Fruit fly (Drosophila melanogaster) whole organism, pupa: ENCODE results near the gene CG43181.
A peak's percentile ranks its signal among the peaks of the same experiment; 100 is the strongest.

Source experiments
- CG10348 ChIP-seq: fragments of 200-800 bp; sonication (Bioruptor generic); IDR thresholded peaks from 2 replicates; pipeline ENCODE4 v1.3.6; 2022; ENCODE audit warnings: missing biosample characterization, missing genetic modification characterization
- CG12605 ChIP-seq: fragments of 200-800 bp; sonication (Bioruptor generic); IDR thresholded peaks from 2 replicates; pipeline ENCODE4 v1.3.6; 2022; ENCODE audit warnings: missing biosample characterization, missing genetic modification characterization
- CG13204 ChIP-seq: fragments of 200-800 bp; sonication (Bioruptor generic); optimal IDR thresholded peaks from 2 replicates; lab custom pipeline; 2018; ENCODE audit warnings: missing biosample characterization, mild to moderate bottlenecking, missing genetic modification characterization, moderate library complexity
- CG14655 ChIP-seq: fragments of 200-800 bp; sonication (Bioruptor generic); optimal IDR thresholded peaks from 3 replicates; lab custom pipeline; 2017; ENCODE audit warnings: mild to moderate bottlenecking, missing biosample characterization, missing genetic modification reagents, missing genetic modification characterization
- CG15710 ChIP-seq: fragments of 200-800 bp; sonication (Bioruptor generic); optimal IDR thresholded peaks from 2 replicates; lab custom pipeline; 2018; ENCODE audit warnings: missing biosample characterization, mild to moderate bottlenecking, missing genetic modification characterization, moderate library complexity
- CG17806 ChIP-seq: fragments of 200-800 bp; sonication (Bioruptor generic); optimal IDR thresholded peaks from 2 replicates; lab custom pipeline; 2018; ENCODE audit warnings: missing biosample characterization, mild to moderate bottlenecking, missing genetic modification characterization, moderate library complexity
- CG32121 ChIP-seq: fragments of 200-800 bp; sonication (Bioruptor generic); IDR thresholded peaks from 2 replicates; pipeline ENCODE4 v1.3.6; 2022; ENCODE audit warnings: missing biosample characterization, missing genetic modification characterization
- CG34367 ChIP-seq: fragments of 200-800 bp; sonication (Bioruptor generic); optimal IDR thresholded peaks from 2 replicates; lab custom pipeline; 2018; ENCODE audit warnings: missing biosample characterization, mild to moderate bottlenecking, missing genetic modification characterization
- CG4496 ChIP-seq: fragments of 200-800 bp; sonication (Bioruptor generic); IDR thresholded peaks from 3 replicates; pipeline ENCODE4 v1.3.6; 2022; ENCODE audit warnings: missing biosample characterization, missing genetic modification characterization
- CG8159 ChIP-seq: fragments of 200-800 bp; sonication (Bioruptor generic); optimal IDR thresholded peaks from 3 replicates; lab custom pipeline; 2018; ENCODE audit warnings: missing biosample characterization, mild to moderate bottlenecking, missing genetic modification characterization, moderate library complexity
- CG8301 ChIP-seq: fragments of 200-800 bp; sonication (Bioruptor generic); optimal IDR thresholded peaks from 2 replicates; lab custom pipeline; 2018; ENCODE audit warnings: missing biosample characterization, mild to moderate bottlenecking, missing genetic modification characterization
- CG9948 ChIP-seq: fragments of 200-800 bp; sonication (Bioruptor generic); optimal IDR thresholded peaks from 2 replicates; lab custom pipeline; 2018; ENCODE audit warnings: missing biosample characterization, mild to moderate bottlenecking, missing genetic modification characterization, moderate library complexity
- D1 ChIP-seq: fragments of 200-800 bp; sonication (Bioruptor generic); optimal IDR thresholded peaks from 2 replicates; lab custom pipeline; 2018; ENCODE audit warnings: missing biosample characterization, mild to moderate bottlenecking, missing genetic modification characterization, moderate library complexity
- EcR ChIP-seq: fragments of 200-800 bp; sonication (Bioruptor generic); optimal IDR thresholded peaks from 3 replicates; lab custom pipeline; 2019; ENCODE audit warnings: missing biosample characterization, missing genetic modification characterization, mild to moderate bottlenecking, moderate library complexity, missing genetic modification reagents
- Ets98B ChIP-seq: fragments of 200-800 bp; sonication (Bioruptor generic); IDR thresholded peaks from 2 replicates; pipeline ENCODE4 v1.3.6; 2022; ENCODE audit warnings: missing biosample characterization, missing genetic modification characterization
- Pif1A ChIP-seq: fragments of 200-800 bp; sonication (Bioruptor generic); optimal IDR thresholded peaks from 3 replicates; lab custom pipeline; 2016; ENCODE audit warnings: missing biosample characterization, missing genetic modification characterization
- Pif1B ChIP-seq: fragments of 200-800 bp; sonication (Bioruptor generic); optimal IDR thresholded peaks from 3 replicates; lab custom pipeline; 2016; ENCODE audit warnings: missing biosample characterization, missing genetic modification characterization
- Snoo ChIP-seq: fragments of 200-800 bp; sonication (Bioruptor generic); optimal IDR thresholded peaks from 3 replicates; lab custom pipeline; 2017; ENCODE audit warnings: missing biosample characterization, mild to moderate bottlenecking, missing genetic modification characterization, inconsistent platforms
- fd96Ca ChIP-seq: fragments of 200-800 bp; sonication (Bioruptor generic); IDR thresholded peaks from 3 replicates; pipeline ENCODE4 v1.3.6; 2022; ENCODE audit warnings: missing biosample characterization, missing genetic modification characterization
- gl ChIP-seq: fragments of 200-800 bp; sonication (Bioruptor generic); optimal IDR thresholded peaks from 2 replicates; lab custom pipeline; 2018; ENCODE audit warnings: missing biosample characterization, mild to moderate bottlenecking, missing genetic modification characterization
- rn ChIP-seq: fragments of 200-800 bp; sonication (Bioruptor generic); IDR thresholded peaks from 2 replicates; pipeline ENCODE4 v1.3.6; 2022; ENCODE audit warnings: missing biosample characterization, missing genetic modification characterization

The CG43181 gene

dm6 chrX:385751-386492, 35.6 kb downstream of the CG43181 start:
- TF ChIP-seq Ets98B (no peak), Snoo (peak; percentile 8), rn (GFP tag; lab: Robert Waterston, UW) (no peak), CG15710 (tag; lab: Kevin White, UChicago) (peak; percentile 18), CG8159 (peak; percentile 7), D1 (tag; lab: Kevin White, UChicago) (no peak), CG8301 (tag; lab: Kevin White, UChicago) (peak; percentile 18), fd96Ca (GFP tag; lab: Robert Waterston, UW) (no peak), CG12605 (no peak), CG14655 (GFP tag; lab: Kevin White, UChicago) (peak; percentile 53), CG17806 (tag; lab: Kevin White, UChicago) (peak; percentile 2), CG34367 (tag; lab: Kevin White, UChicago) (no peak)

dm6 chrX:390457-390856, 40.1 kb downstream of the CG43181 start:
- no peak for TF ChIP-seq rn (GFP tag; lab: Robert Waterston, UW)
- no peak for TF ChIP-seq CG34367 (tag; lab: Kevin White, UChicago)
- no peak for TF ChIP-seq EcR (GFP tag; lab: Kevin White, UChicago)
- no peak for TF ChIP-seq CG17806 (tag; lab: Kevin White, UChicago)
- no peak for TF ChIP-seq Pif1A (GFP tag; lab: Kevin White, UChicago)
- TF ChIP-seq CG32121 (GFP tag; lab: Robert Waterston, UW), result no peak
- TF ChIP-seq CG10348, result no peak
- no peak for TF ChIP-seq CG8159
- TF ChIP-seq CG9948 (tag; lab: Kevin White, UChicago), result no peak
- no peak for TF ChIP-seq D1 (tag; lab: Kevin White, UChicago)
- TF ChIP-seq Ets98B, result no peak
- TF ChIP-seq CG15710 (tag; lab: Kevin White, UChicago), result no peak
- no peak for TF ChIP-seq Snoo
- TF ChIP-seq CG4496 (GFP tag; lab: Robert Waterston, UW), result no peak

dm6 chrX:392242-392641, 41.9 kb downstream of the CG43181 start:
- TF ChIP-seq CG15710 (tag; lab: Kevin White, UChicago) (no peak), CG32121 (GFP tag; lab: Robert Waterston, UW) (no peak), Snoo (no peak), CG34367 (tag; lab: Kevin White, UChicago) (no peak), EcR (GFP tag; lab: Kevin White, UChicago) (no peak), Ets98B (no peak), fd96Ca (GFP tag; lab: Robert Waterston, UW) (no peak)

dm6 chrX:392979-393378, 42.6 kb downstream of the CG43181 start:
- no peak for TF ChIP-seq CG8301 (tag; lab: Kevin White, UChicago)

- TF ChIP-seq CG32121 (GFP tag; lab: Robert Waterston, UW) (no peak), CG17806 (tag; lab: Kevin White, UChicago) (no peak), CG8159 (no peak), gl (no peak), CG9948 (tag; lab: Kevin White, UChicago) (no peak), CG14655 (GFP tag; lab: Kevin White, UChicago) (no peak), CG10348 (no peak), CG8301 (tag; lab: Kevin White, UChicago) (no peak), Ets98B (no peak), CG34367 (tag; lab: Kevin White, UChicago) (no peak), Pif1B (GFP tag; lab: Kevin White, UChicago) (no peak)
These were observed 45.4 kb downstream of the CG43181 start, which contains the start of gene sc for dm6 chrX:395746-396145. sc (plus strand) TSS chrX:396060.

dm6 chrX:399732-400131, 49.4 kb downstream of the CG43181 start:
- TF ChIP-seq CG17806 (tag; lab: Kevin White, UChicago), result no peak
- no peak for TF ChIP-seq EcR (GFP tag; lab: Kevin White, UChicago)
- TF ChIP-seq CG4496 (GFP tag; lab: Robert Waterston, UW), result no peak
- TF ChIP-seq CG12605, result no peak
- no peak for TF ChIP-seq Ets98B
- no peak for TF ChIP-seq CG8159
- no peak for TF ChIP-seq CG13204 (GFP tag; lab: Kevin White, UChicago)
- TF ChIP-seq CG10348, result no peak
- TF ChIP-seq gl, result no peak
- no peak for TF ChIP-seq CG34367 (tag; lab: Kevin White, UChicago)
- no peak for TF ChIP-seq CG14655 (GFP tag; lab: Kevin White, UChicago)
- TF ChIP-seq CG9948 (tag; lab: Kevin White, UChicago), result no peak
